Fruit fly (Drosophila melanogaster) whole organism, adult: Measurements from ENCODE around the gene Sk1.
A peak's percentile ranks its signal among the peaks of the same experiment; 100 is the strongest.

ENCODE experiments used
- CG11617 ChIP-seq: fragments of 200-800 bp; sonication (Bioruptor generic); optimal IDR thresholded peaks from 2 replicates; lab custom pipeline; 2017; ENCODE audit warnings: mild to moderate bottlenecking, missing biosample characterization, missing genetic modification reagents, missing genetic modification characterization
- CG12768 ChIP-seq: fragments of 200-800 bp; sonication (Bioruptor generic); optimal IDR thresholded peaks from 2 replicates; lab custom pipeline; 2017; ENCODE audit warnings: missing biosample characterization, missing genetic modification characterization, mild to moderate bottlenecking, moderate library complexity, missing genetic modification reagents
- CG14711 ChIP-seq: fragments of 200-800 bp; sonication (Bioruptor generic); optimal IDR thresholded peaks from 2 replicates; lab custom pipeline; 2018; ENCODE audit warnings: missing biosample characterization, mild to moderate bottlenecking, missing genetic modification characterization, moderate library complexity
- CG1620 ChIP-seq: fragments of 200-800 bp; sonication (Bioruptor generic); optimal IDR thresholded peaks from 2 replicates; lab custom pipeline; 2016; ENCODE audit warnings: missing biosample characterization, missing genetic modification characterization
- CG33017 ChIP-seq: fragments of 200-800 bp; sonication (Bioruptor generic); optimal IDR thresholded peaks from 2 replicates; lab custom pipeline; 2018; ENCODE audit warnings: missing biosample characterization, mild to moderate bottlenecking, missing genetic modification characterization, moderate library complexity
- CG5204 ChIP-seq: fragments of 200-800 bp; sonication (Bioruptor generic); optimal IDR thresholded peaks from 2 replicates; lab custom pipeline; 2016; ENCODE audit warnings: missing biosample characterization, missing genetic modification characterization
- CG7045 ChIP-seq: fragments of 200-800 bp; sonication (Bioruptor generic); optimal IDR thresholded peaks from 2 replicates; lab custom pipeline; 2017; ENCODE audit warnings: missing biosample characterization, mild to moderate bottlenecking, missing genetic modification characterization
- CG7101 ChIP-seq: fragments of 200-800 bp; sonication (Bioruptor generic); optimal IDR thresholded peaks from 2 replicates; lab custom pipeline; 2018; ENCODE audit warnings: missing biosample characterization, mild to moderate bottlenecking, missing genetic modification characterization, moderate library complexity
- Clk ChIP-seq: fragments of 200-800 bp; sonication (Bioruptor generic); optimal IDR thresholded peaks from 2 replicates; lab custom pipeline; 2017; ENCODE audit warnings: missing biosample characterization, missing genetic modification characterization
- Crg-1 ChIP-seq: fragments of 200-800 bp; sonication (Bioruptor generic); optimal IDR thresholded peaks from 2 replicates; lab custom pipeline; 2016; ENCODE audit warnings: missing biosample characterization, missing genetic modification characterization
- Hr96 ChIP-seq: fragments of 200-800 bp; sonication (Bioruptor generic); optimal IDR thresholded peaks from 2 replicates; lab custom pipeline; 2016; ENCODE audit warnings: missing biosample characterization, missing genetic modification characterization
- Mnt ChIP-seq: fragments of 200-800 bp; sonication (Bioruptor generic); optimal IDR thresholded peaks from 2 replicates; lab custom pipeline; 2016; ENCODE audit warnings: missing biosample characterization, mild to moderate bottlenecking, missing genetic modification characterization
- bab1 ChIP-seq: fragments of 200-800 bp; sonication (Bioruptor generic); optimal IDR thresholded peaks from 3 replicates; lab custom pipeline; 2019; ENCODE audit warnings: missing biosample characterization, mild to moderate bottlenecking, missing genetic modification characterization, moderate library complexity
- cic ChIP-seq: fragments of 200-800 bp; sonication (Bioruptor generic); optimal IDR thresholded peaks from 2 replicates; lab custom pipeline; 2017; ENCODE audit warnings: missing biosample characterization, mild to moderate bottlenecking, missing genetic modification characterization, moderate library complexity
- cnc ChIP-seq, 2 experiments: fragments of >200 bp; optimal IDR thresholded peaks; 2 replicates each; lab custom pipeline; 2017
- kay ChIP-seq: fragments of 200-800 bp; sonication (Bioruptor generic); peaks from one replicate; lab custom pipeline; 2016; ENCODE audit warnings: missing biosample characterization, missing genetic modification characterization, borderline replicate concordance
- ovo ChIP-seq: fragments of 200-800 bp; sonication (Bioruptor generic); optimal IDR thresholded peaks from 2 replicates; lab custom pipeline; 2016; ENCODE audit warnings: missing biosample characterization, missing genetic modification characterization
- pad ChIP-seq: fragments of 200-800 bp; sonication (Bioruptor generic); optimal IDR thresholded peaks from 3 replicates; lab custom pipeline; 2017; ENCODE audit warnings: missing biosample characterization, missing genetic modification characterization, mild to moderate bottlenecking, moderate library complexity, missing genetic modification reagents
- tj ChIP-seq: fragments of 200-800 bp; sonication (Bioruptor generic); optimal IDR thresholded peaks from 3 replicates; lab custom pipeline; 2017; ENCODE audit warnings: missing biosample characterization, mild to moderate bottlenecking, missing genetic modification characterization, moderate library complexity
- toe ChIP-seq: fragments of 200-800 bp; sonication (Bioruptor generic); optimal IDR thresholded peaks from 2 replicates; lab custom pipeline; 2016; ENCODE audit warnings: missing biosample characterization, missing genetic modification characterization

Gene Sk1

DNA sequence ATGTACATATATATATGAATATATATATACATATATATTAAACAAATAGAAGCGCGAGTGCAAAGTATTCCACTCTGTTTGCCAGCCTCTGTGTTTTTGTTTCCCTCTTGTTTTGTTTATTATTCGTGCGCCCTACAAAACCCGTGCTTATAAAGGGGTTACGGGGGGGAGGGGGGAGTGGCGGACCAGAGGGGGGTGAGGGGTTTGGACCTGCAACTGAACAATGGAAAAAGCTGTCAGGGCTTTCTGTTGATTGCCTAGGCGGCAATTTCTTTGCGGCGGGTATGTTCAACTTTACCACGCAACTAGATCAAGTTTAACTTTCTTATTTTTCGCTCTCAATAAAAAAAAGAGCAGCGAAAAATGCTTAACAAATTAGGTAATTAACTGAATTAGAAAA lies 3.1 kb upstream of the Sk1 start:
- peak; percentile 6 for TF ChIP-seq pad (GFP tag; lab: Kevin White, UChicago)
- TF ChIP-seq bab1 (GFP tag; lab: Kevin White, UChicago), result no peak
- no peak for TF ChIP-seq CG14711
- no peak for TF ChIP-seq Mnt (GFP tag; lab: Kevin White, UChicago)
- TF ChIP-seq CG5204, result no peak
- peak; percentile 0 for TF ChIP-seq CG7101
- TF ChIP-seq Hr96, result no peak
- no peak for TF ChIP-seq cnc (optimal IDR thresholded peaks at IDR 0.05; lab: Kevin White, UChicago)
- TF ChIP-seq Clk (GFP tag; lab: Kevin White, UChicago), result no peak
- no peak for TF ChIP-seq CG7045
- TF ChIP-seq kay, result no peak
- peak; percentile 4 for TF ChIP-seq cic
- no peak for TF ChIP-seq CG1620 (GFP tag; lab: Kevin White, UChicago)
- TF ChIP-seq ovo, result no peak
- peak; percentile 83 for TF ChIP-seq tj (GFP tag; lab: Kevin White, UChicago)
- TF ChIP-seq CG12768 (GFP tag; lab: Kevin White, UChicago), result no peak
- no peak for TF ChIP-seq toe (GFP tag; lab: Kevin White, UChicago)
- TF ChIP-seq CG11617 (GFP tag; lab: Kevin White, UChicago), result no peak
- no peak for TF ChIP-seq Crg-1 (GFP tag; lab: Kevin White, UChicago)
- no peak for TF ChIP-seq CG33017 (tag; lab: Kevin White, UChicago)

DNA sequence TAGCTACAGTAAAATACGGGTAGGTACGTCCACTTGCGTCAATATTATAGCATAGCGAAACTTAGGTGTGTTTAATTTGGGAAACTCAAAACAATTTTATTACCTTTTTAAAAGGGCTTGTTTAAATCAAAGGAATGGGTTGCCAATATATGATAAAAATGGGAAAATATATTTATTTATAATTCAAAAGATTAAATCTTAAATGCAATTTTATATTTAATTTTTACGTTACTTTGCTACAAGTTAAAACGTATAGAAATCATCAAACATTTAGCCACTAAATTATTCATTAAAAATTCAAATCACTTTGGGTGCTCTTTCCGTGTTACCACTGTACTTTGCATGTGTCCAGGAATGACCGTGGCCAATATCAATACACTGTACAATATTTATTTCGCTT lies 1.4 kb upstream of the Sk1 start:
- TF ChIP-seq CG11617 (GFP tag; lab: Kevin White, UChicago) (peak; percentile 59), pad (GFP tag; lab: Kevin White, UChicago) (peak; percentile 7), ovo (no peak), Crg-1 (GFP tag; lab: Kevin White, UChicago) (peak; percentile 26), CG1620 (GFP tag; lab: Kevin White, UChicago) (no peak), CG33017 (tag; lab: Kevin White, UChicago) (no peak), Mnt (GFP tag; lab: Kevin White, UChicago) (no peak), toe (GFP tag; lab: Kevin White, UChicago) (no peak), bab1 (GFP tag; lab: Kevin White, UChicago) (peak; percentile 55), CG5204 (no peak), tj (GFP tag; lab: Kevin White, UChicago) (no peak), cic (no peak), CG12768 (GFP tag; lab: Kevin White, UChicago) (no peak), Clk (GFP tag; lab: Kevin White, UChicago) (no peak), CG7045 (no peak), CG7101 (peak; percentile 63), cnc (optimal IDR thresholded peaks at IDR 0.05; lab: Kevin White, UChicago) (no peak), CG14711 (no peak)

DNA sequence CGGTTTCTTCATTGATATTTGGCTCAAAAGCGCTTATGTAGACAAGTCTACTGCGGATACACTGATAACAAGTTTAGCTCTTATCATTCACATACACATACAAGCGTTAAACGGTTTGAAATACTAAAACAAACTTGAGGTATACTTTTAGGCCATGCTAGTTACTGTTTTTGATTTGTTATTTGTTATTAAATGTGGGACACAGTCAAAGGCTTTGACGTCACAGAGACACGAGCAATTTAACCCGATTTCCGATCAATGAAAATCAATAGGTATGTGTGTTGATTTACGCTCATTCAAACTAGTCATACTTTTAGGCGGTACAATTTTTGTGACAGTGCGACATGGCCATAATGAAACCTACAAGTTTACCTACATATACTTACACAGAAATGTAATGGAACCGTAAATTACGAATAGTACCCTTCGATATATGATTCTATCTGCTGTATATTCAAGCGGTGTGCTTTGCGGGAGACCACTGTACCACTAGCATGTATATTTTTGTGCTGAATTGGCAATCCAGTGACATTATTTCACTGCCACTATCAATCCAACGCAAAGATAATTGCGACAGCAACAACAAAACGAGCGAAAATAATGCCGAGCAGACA lies 4.6 kb downstream of the Sk1 start:
- TF ChIP-seq pad (GFP tag; lab: Kevin White, UChicago) (peak; percentile 85), Clk (GFP tag; lab: Kevin White, UChicago) (peak; percentile 35), CG14711 (peak; percentile 92), tj (GFP tag; lab: Kevin White, UChicago) (peak; percentile 99), CG5204 (peak; percentile 71), CG12768 (GFP tag; lab: Kevin White, UChicago) (peak; percentile 83), ovo (peak; percentile 8), cnc (optimal IDR thresholded peaks at IDR 0.05; lab: Kevin White, UChicago) (no peak), toe (GFP tag; lab: Kevin White, UChicago) (peak; percentile 70), CG33017 (tag; lab: Kevin White, UChicago) (peak; percentile 89), kay (no peak), Hr96 (peak; percentile 91), CG7045 (peak; percentile 66), Crg-1 (GFP tag; lab: Kevin White, UChicago) (peak; percentile 89), cic (peak; percentile 98), Mnt (GFP tag; lab: Kevin White, UChicago) (peak; percentile 88), CG11617 (GFP tag; lab: Kevin White, UChicago) (peak; percentile 81), CG7101 (peak; percentile 97), CG1620 (GFP tag; lab: Kevin White, UChicago) (peak; percentile 86), bab1 (GFP tag; lab: Kevin White, UChicago) (peak; percentile 93)

DNA sequence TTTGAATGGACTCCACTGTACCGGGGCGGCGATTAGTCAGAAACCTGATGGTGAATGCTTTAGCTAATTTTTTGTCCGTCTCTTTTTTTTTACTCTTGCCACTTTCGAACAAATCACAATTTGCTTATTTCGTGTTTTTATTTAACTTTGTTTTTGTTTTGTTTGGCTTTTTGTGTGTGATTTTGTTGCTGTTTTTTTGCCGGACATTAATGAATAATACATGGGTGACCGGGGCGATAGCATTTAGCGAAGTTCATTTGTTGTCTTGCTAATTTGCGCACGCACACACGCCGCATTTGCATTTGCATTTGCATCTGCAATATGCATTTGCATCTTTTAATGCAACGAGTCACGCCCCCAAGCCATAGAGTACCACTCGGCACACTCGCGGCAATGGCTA lies 6.3 kb downstream of the Sk1 start:
- TF ChIP-seq Clk (GFP tag; lab: Kevin White, UChicago), result no peak
- TF ChIP-seq CG14711, result no peak
- TF ChIP-seq cnc (optimal IDR thresholded peaks at IDR 0.05; lab: Kevin White, UChicago), result no peak
- TF ChIP-seq CG7101, result no peak
- no peak for TF ChIP-seq cic
- TF ChIP-seq CG11617 (GFP tag; lab: Kevin White, UChicago), result no peak
- no peak for TF ChIP-seq bab1 (GFP tag; lab: Kevin White, UChicago)
- TF ChIP-seq tj (GFP tag; lab: Kevin White, UChicago), result peak; percentile 17

DNA sequence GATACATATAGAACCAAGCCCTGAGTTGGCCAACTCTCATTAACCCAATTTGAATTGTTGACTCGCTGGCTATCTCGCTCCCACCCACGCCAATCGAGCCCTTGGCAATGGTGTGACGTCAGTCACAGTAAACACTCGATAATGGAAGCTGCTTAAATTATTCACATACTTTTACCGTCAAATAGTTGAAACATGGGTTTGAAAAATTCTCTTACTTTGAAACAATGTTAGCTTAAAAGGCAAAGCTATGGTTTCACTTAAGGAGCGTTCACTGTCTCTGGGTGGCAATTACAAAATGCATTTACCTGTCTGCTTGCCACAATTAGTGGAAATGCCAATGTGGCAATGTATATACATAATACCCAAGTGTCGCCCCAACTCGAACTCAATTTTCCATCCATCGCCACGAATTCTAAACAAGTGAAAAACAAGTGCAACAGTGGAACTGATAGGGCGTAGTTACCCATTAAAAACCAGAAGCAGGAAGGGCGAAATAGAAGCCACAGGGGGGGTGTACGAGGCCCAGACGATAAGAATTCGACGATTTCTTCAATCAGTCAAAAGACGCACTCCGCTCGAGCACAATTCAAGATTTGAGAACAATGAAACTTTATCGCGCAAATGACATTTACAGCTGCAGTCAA lies 7.3 kb downstream of the Sk1 start:
- TF ChIP-seq CG12768 (GFP tag; lab: Kevin White, UChicago) (peak; percentile 77), CG7101 (peak; percentile 86), bab1 (GFP tag; lab: Kevin White, UChicago) (peak; percentile 75), Crg-1 (GFP tag; lab: Kevin White, UChicago) (peak; percentile 65), Hr96 (peak; percentile 81), tj (GFP tag; lab: Kevin White, UChicago) (peak; percentile 45), CG7045 (peak; percentile 78), cic (peak; percentile 62), Mnt (GFP tag; lab: Kevin White, UChicago) (peak; percentile 46), toe (GFP tag; lab: Kevin White, UChicago) (peak; percentile 50), Clk (GFP tag; lab: Kevin White, UChicago) (peak; percentile 20), CG11617 (GFP tag; lab: Kevin White, UChicago) (peak; percentile 59), cnc (optimal IDR thresholded peaks at IDR 0.05; lab: Kevin White, UChicago) (no peak), CG5204 (peak; percentile 75), ovo (peak; percentile 43), kay (no peak), pad (GFP tag; lab: Kevin White, UChicago) (peak; percentile 70), CG1620 (GFP tag; lab: Kevin White, UChicago) (peak; percentile 74), CG33017 (tag; lab: Kevin White, UChicago) (peak; percentile 74), CG14711 (peak; percentile 75)
